Worm (Caenorhabditis elegans) whole organism, midembryonic: ENCODE measurements around the gene ctsa-2.

ENCODE experiments used
- T22C8.4 ChIP-seq: fragments of 200-800 bp; sonication (Bioruptor generic); IDR thresholded peaks from 2 replicates; pipeline ENCODE4 v1.3.6; 2022; ENCODE audit warnings: missing genetic modification characterization, missing compliant biosample characterization
- cog-1 ChIP-seq: sonication (generic microtip); optimal IDR thresholded peaks from 2 replicates; lab custom pipeline; 2016; ENCODE audit warnings: missing genetic modification characterization, missing compliant biosample characterization
- flt-1 ChIP-seq: fragments of 200-800 bp; sonication (Bioruptor generic); IDR thresholded peaks from 2 replicates; pipeline ENCODE4 v1.3.6; 2022; ENCODE audit warnings: missing genetic modification characterization, missing compliant biosample characterization
- klf-2 ChIP-seq: fragments of 200-800 bp; sonication (Bioruptor generic); conservative IDR thresholded peaks from 2 replicates; pipeline ENCODE4 v1.3.6; 2022; ENCODE audit warnings: missing genetic modification reagents, missing genetic modification characterization, missing compliant biosample characterization
- med-1 ChIP-seq: sonication (generic microtip); optimal IDR thresholded peaks from 2 replicates; lab custom pipeline; 2017; ENCODE audit warnings: missing genetic modification characterization, mild to moderate bottlenecking, missing compliant biosample characterization, antibody characterized with exemption, missing genetic modification reagents; ENCODE audit not compliant: insufficient read depth
- ref-1 ChIP-seq: fragments of 200-800 bp; sonication (Bioruptor generic); conservative IDR thresholded peaks from 2 replicates; pipeline ENCODE4 v1.3.6; 2022; ENCODE audit warnings: missing genetic modification reagents, missing genetic modification characterization, missing compliant biosample characterization
- tab-1 ChIP-seq: fragments of 200-800 bp; sonication (Bioruptor generic); IDR thresholded peaks from 2 replicates; pipeline ENCODE4 v1.3.6; 2022; ENCODE audit warnings: missing genetic modification characterization, missing compliant biosample characterization
- ztf-23 ChIP-seq: fragments of 200-800 bp; sonication (Bioruptor generic); IDR thresholded peaks from 2 replicates; pipeline ENCODE4 v1.3.6; 2022; ENCODE audit warnings: missing genetic modification reagents, missing genetic modification characterization, missing compliant biosample characterization
- ztf-29 ChIP-seq: fragments of 200-800 bp; sonication (Bioruptor generic); IDR thresholded peaks from 2 replicates; pipeline ENCODE4 v1.3.6; 2022; ENCODE audit warnings: missing genetic modification reagents, missing genetic modification characterization, missing compliant biosample characterization

ctsa-2 gene

DNA sequence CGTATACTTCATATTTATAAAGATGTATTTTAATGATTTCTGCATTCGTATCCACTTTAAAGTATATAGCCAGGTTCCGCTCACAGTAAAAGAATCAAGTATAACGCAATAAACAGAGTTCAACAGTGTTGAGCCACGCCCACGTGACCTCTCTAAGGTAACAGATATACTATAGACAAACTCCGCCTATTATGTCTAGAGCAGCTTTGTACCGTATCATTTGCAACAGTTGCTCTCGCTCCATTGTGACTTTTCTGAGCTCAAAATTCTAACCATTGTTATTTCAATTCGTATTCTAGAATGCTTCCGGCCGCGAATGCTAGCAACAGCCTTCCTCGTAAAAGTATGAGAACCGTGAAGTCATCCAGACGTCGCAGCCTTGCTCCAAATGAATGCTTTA is 57.1 kb downstream of the ctsa-2 start, which contains the start of gene C03B1.17:
C03B1.17 (plus strand) TSS at position 301 of the 400 bp plus-strand sequence.
- TF ChIP-seq ref-1 (no peak), flt-1 (GFP tag; lab: Robert Waterston, UW) (no peak), T22C8.4 (no peak)

ce11 chrX:6371192-6372116 is 59.0 kb downstream of the ctsa-2 start:
- TF ChIP-seq tab-1 (GFP tag; lab: Robert Waterston, UW) (peak; percentile 87), T22C8.4 (peak; percentile 75), ztf-23 (GFP tag; lab: Robert Waterston, UW) (peak; percentile 87), klf-2 (GFP tag; lab: Robert Waterston, UW) (peak; percentile 86), ztf-29 (GFP tag; lab: Robert Waterston, UW) (peak; percentile 85), med-1 (GFP tag; lab: Kevin White, UChicago) (peak; percentile 38), ref-1 (peak; percentile 78), cog-1 (tag; lab: Kevin White, UChicago) (peak; percentile 57), flt-1 (GFP tag; lab: Robert Waterston, UW) (peak; percentile 94)
